Fruit fly (Drosophila melanogaster) whole organism, adult: ENCODE measurements around the gene CG32813.

Experiments used
- CG14711 ChIP-seq: fragments of 200-800 bp; sonication (Bioruptor generic); optimal IDR thresholded peaks from 2 replicates; lab custom pipeline; 2018; ENCODE audit warnings: missing biosample characterization, mild to moderate bottlenecking, missing genetic modification characterization, moderate library complexity
- Hr96 ChIP-seq: fragments of 200-800 bp; sonication (Bioruptor generic); optimal IDR thresholded peaks from 2 replicates; lab custom pipeline; 2016; ENCODE audit warnings: missing biosample characterization, missing genetic modification characterization
- bab1 ChIP-seq: fragments of 200-800 bp; sonication (Bioruptor generic); optimal IDR thresholded peaks from 3 replicates; lab custom pipeline; 2019; ENCODE audit warnings: missing biosample characterization, mild to moderate bottlenecking, missing genetic modification characterization, moderate library complexity

DNA sequence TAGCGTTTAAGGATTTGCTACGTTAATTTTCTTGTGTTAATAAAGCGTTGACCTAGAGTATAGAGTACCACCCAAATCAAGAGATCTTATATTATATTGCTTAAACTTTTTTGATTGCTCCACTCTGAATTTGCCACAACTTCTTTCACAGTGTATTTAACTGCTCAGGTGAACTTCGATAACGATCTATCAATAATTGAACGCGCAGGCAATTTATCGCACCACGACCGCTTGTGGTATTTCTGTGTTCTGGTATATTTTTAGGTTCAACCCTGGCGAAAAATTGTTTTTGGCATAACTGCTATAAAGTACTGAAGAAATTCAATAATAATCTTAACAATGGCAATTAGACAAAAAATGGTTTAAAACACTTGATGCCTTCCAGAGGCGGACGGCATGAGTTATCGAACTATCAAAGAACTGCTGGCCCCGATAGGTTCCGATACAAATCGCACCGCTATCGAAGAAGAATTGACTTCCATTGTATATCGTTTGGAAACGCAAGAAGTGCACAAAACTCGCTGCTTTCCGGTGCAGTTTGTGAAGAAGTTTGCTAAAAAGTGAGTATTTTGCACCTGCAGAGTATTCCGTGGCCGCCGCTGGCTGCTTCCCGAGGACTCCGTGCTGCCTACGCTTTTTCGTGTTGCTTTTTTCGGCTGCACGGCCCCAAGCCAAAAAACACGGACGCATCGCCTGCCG is 10.5 kb upstream of the CG32813 start, which contains the start of gene ssx:
- TF ChIP-seq bab1 (GFP tag; lab: Kevin White, UChicago) (peak; percentile 57), CG14711 (tag; lab: Kevin White, UChicago) (peak; percentile 24), Hr96 (GFP tag; lab: Kevin White, UChicago) (no peak)
